Fruit fly (Drosophila melanogaster): ENCODE measurements around the gene Fbp2.

The Fbp2 gene

DNA sequence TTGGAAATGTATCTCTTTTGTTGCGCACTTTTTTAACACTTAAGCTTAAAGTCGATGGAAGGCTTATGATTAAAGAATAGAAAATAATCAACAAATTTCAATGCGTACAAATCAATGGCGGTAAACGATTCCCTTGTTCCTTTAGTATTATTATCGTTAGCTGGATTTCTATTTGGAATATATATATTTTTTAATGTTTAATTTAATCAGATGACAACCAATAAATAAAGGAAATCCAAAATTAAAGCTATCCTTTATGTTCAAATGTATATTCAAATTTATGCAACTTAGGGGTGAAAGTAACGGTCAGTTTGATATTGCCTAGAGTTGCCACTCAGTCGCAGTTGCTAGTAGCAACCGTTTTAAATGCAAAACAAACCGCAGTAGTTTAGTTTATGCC lies 8.5 kb downstream of the Fbp2 start, which contains the start of gene CG3769:
Gene CG3769 (plus strand): TSS at position 301 of the 400 bp plus-strand sequence.
- no peak for TF ChIP-seq noc (tag; optimal IDR thresholded peaks at IDR 0.05)

DNA sequence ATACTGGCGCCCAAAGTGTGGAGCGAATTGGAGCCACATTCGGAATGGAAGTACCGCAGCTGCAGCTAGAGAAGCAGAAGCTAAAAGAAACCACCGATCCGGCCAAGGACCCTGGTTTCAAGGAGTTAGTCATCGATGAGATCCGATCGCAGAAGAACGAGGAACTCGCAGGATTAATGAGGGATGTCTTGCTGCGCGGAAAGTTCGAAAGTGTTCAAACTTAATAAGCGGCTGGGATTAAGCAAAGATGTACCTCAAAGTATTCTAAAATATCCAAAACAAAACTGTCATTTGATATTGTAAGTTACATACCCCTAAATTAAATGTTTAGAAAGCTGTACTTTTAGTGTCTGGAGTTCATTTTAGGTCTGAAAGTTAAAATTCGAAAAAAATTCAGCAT lies 9.9 kb downstream of the Fbp2 start, which contains the start of gene RpS28-like:
Gene RpS28-like (plus strand): TSS at position 301 of the 400 bp plus-strand sequence.
- TF ChIP-seq noc (tag; optimal IDR thresholded peaks at IDR 0.05) = no peak

dm6 chr2L:9437216-9437715 lies 10.7 kb downstream of the Fbp2 start, which contains the start of gene numb:
Gene numb (plus strand): TSS chr2L:9437469.
- TF ChIP-seq noc (tag; optimal IDR thresholded peaks at IDR 0.05) = no peak

DNA sequence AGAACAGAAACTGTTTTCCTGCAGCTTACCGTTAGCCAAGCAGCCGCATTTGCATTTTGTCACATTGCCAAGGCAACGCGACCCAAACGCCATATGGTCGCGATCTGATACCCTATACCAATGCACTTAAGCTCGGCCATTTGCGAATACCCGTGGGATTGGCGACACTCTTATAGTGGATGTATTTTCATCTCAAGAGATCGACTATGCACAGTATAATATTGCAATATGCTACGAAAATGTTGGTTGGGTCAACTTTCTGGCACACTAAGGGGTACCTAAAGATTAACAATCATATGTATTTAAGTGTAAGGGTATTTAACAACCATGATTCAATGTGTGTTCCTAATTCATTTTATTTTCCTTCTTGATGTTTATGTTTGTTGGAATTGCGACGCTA lies 11.6 kb downstream of the Fbp2 start:
- no peak for TF ChIP-seq noc (tag; optimal IDR thresholded peaks at IDR 0.05)

dm6 chr2L:9440640-9441039 lies 14.1 kb downstream of the Fbp2 start, which contains the start of gene CG33723:
Gene CG33723 (minus strand): TSS chr2L:9440740.
- no peak for TF ChIP-seq noc (tag; optimal IDR thresholded peaks at IDR 0.05)

- TF ChIP-seq noc (tag; optimal IDR thresholded peaks at IDR 0.05) = no peak
These were observed 16.3 kb downstream of the Fbp2 start for dm6 chr2L:9442795-9443287.

DNA sequence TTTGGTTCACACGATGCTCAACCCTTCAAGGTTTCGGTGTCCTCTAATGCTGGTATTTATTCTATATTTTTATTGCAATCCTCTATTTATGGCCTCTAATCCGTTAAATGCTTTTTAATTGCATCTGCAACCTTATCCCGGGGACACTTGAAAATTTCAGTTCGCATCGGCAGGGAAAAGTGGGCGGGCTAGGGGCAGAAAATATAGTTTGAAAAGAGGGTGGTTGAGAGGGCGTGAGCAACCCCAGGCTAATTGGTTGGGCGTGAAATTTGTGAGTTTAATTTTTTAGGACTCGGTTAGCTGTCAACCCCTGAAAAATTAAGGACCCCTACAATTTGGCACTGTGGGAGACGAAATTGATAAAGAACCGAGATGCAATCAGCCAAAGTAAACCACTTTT lies 19.2 kb downstream of the Fbp2 start:
- TF ChIP-seq noc (tag; optimal IDR thresholded peaks at IDR 0.05) = no peak

DNA sequence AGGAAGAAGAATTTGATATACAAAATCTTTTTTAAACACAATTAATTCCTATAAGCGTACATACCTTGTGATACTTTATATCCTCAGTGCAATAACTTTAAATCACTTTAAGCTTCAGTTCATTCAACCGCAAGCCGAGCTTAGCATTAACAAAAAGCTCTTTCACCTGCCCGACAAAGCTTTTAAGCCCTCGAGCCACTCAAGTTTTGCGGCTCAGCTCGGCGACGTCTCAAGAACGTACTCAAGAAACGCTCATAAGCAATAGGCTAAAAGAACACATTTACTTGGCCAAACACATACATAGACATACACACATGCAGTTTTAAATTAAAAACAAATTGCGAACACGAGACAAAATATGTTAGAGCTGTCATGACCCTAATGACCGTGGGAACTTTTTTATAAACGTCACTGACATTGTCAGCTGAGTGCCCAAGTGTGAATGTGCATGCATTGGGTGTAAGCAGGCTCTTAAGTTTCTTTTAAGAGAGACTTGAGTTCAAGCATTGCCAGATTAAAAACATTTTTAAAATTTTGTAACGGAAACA lies 19.9 kb downstream of the Fbp2 start:
- no peak for TF ChIP-seq noc (tag; optimal IDR thresholded peaks at IDR 0.05)

- no peak for TF ChIP-seq noc (tag; optimal IDR thresholded peaks at IDR 0.05)
These were observed 21.2 kb downstream of the Fbp2 start for dm6 chr2L:9447816-9448215.

DNA sequence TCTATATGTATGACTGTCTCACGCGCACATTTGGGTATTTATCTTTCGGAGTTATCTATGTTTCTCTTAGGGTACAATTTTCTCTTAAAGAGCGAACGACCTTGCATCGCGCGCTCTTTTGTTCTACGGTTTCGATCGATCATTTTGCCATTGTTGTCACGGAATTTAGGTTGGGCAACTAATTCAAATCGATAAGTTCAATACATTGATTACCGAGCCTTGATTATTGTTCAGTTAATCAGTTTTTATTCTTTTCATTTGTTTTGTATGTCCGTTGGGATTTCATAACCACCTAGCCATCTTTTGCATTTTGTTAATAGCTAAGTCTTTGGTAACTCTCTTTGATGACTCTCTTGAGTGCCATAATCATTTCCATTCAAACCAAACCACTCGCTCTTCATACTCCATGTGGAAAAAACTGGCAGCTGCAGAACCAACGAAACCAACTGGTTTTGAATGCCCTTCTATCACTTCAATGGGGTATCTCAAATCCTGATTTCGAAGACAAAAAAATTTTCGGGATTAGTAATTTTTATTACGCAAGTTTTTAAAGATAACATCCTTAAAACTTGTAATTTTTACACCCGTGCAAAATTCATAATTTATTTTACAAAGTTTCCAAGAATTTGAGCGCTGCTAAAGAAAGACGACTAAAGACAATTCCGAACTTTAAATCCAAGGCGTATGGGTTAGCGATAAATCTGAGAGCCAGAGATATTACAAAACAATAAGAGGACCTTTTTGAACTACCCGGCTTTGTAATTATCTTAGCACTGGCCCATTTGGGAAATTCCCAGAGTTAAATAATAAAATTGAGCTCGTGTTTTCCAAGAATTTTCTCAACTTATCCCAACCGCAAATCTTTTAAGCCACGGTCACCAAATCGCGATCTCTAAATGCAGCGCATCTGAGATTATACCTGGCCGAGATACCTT lies 22.0 kb downstream of the Fbp2 start:
- no peak for TF ChIP-seq noc (tag; optimal IDR thresholded peaks at IDR 0.05)

dm6 chr2L:9449257-9449972 lies 22.8 kb downstream of the Fbp2 start:
- TF ChIP-seq noc (tag; optimal IDR thresholded peaks at IDR 0.05) = peak; percentile 99

DNA sequence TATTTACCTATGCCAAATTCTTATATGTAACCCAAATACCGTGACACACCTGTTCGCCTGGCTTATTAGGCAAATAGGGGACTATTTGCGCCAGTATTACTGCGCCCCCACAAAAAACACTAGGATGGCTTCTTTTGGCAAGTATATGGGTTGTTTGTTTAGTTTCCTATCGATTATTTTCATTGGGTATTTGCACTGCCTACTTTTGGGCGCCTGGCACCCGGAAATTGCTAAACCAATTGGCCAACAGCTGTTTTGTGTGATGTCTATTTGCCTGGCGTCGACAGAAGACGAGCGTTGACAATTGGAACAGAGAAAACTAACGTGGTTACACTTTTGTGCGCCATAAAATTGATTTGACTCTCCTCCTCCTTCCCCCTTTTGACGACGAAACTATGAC lies 26.4 kb downstream of the Fbp2 start:
- TF ChIP-seq noc (tag; optimal IDR thresholded peaks at IDR 0.05) = no peak

- TF ChIP-seq noc (tag; optimal IDR thresholded peaks at IDR 0.05) = no peak
These were observed 27.9 kb downstream of the Fbp2 start for dm6 chr2L:9454369-9455054.

- TF ChIP-seq noc (tag; optimal IDR thresholded peaks at IDR 0.05) = no peak
These were observed 28.6 kb downstream of the Fbp2 start for dm6 chr2L:9455157-9455556.

dm6 chr2L:9457456-9457855 lies 30.9 kb downstream of the Fbp2 start:
- TF ChIP-seq noc (tag; optimal IDR thresholded peaks at IDR 0.05) = no peak

Data from whole organism, larva.